Fruit fly (Drosophila melanogaster): Measurements from ENCODE around the gene lute.

- TF ChIP-seq CG8478 (optimal IDR thresholded peaks at IDR 0.05) (no peak), CTCF (optimal IDR thresholded peaks at IDR 0.05) (no peak)
These were observed 31.1 kb downstream of the lute start, which contains the start of gene CG5863 for dm6 chr3R:17410808-17411207.

Measured in S2 (cell line).